Worm (Caenorhabditis elegans) whole organism, early embryonic: ENCODE results near the gene srlf-26.

ENCODE experiments used
- B0310.2 ChIP-seq: sonication (generic microtip); optimal IDR thresholded peaks from 2 replicates; lab custom pipeline; 2016; ENCODE audit warnings: mild to moderate bottlenecking, missing genetic modification characterization, missing compliant biosample characterization
- F13C5.2 ChIP-seq: sonication (generic microtip); optimal IDR thresholded peaks from 2 replicates; lab custom pipeline; 2017; ENCODE audit warnings: mild to moderate bottlenecking, missing genetic modification characterization, inconsistent platforms, missing compliant biosample characterization
- aly-1 ChIP-seq: sonication (generic microtip); optimal IDR thresholded peaks from 2 replicates; lab custom pipeline; 2016; ENCODE audit warnings: missing genetic modification characterization, missing compliant biosample characterization
- ama-1 ChIP-seq: fragments of 150-350 bp; optimal IDR thresholded peaks from 2 replicates; lab custom pipeline; 2014
- ceh-36 ChIP-seq: sonication (generic microtip); optimal IDR thresholded peaks from 2 replicates; lab custom pipeline; 2016; ENCODE audit warnings: missing genetic modification characterization, inconsistent platforms, missing compliant biosample characterization
- ets-7 ChIP-seq: sonication (generic microtip); optimal IDR thresholded peaks from 2 replicates; lab custom pipeline; 2016; ENCODE audit warnings: missing genotype, missing genetic modification characterization, missing compliant biosample characterization
- flt-1 ChIP-seq: fragments of 200-800 bp; sonication (Bioruptor generic); IDR thresholded peaks from 2 replicates; pipeline ENCODE4 v1.3.6; 2022; ENCODE audit warnings: missing genetic modification characterization, missing compliant biosample characterization
- hmbx-1 ChIP-seq: sonication (generic microtip); optimal IDR thresholded peaks from 2 replicates; lab custom pipeline; 2016; ENCODE audit warnings: mild to moderate bottlenecking, missing genetic modification characterization, missing compliant biosample characterization
- hmg-4 ChIP-seq: fragments of 200-800 bp; sonication (Bioruptor generic); optimal IDR thresholded peaks from 2 replicates; lab custom pipeline; 2018; ENCODE audit warnings: mild to moderate bottlenecking, missing genetic modification characterization, missing compliant biosample characterization
- pes-1 ChIP-seq: fragments of 200-800 bp; sonication (Bioruptor generic); IDR thresholded peaks from 2 replicates; pipeline ENCODE4 v1.3.6; 2022; ENCODE audit warnings: missing genetic modification reagents, missing genetic modification characterization, missing compliant biosample characterization
- scrt-1 ChIP-seq: fragments of 200-800 bp; sonication (Bioruptor generic); IDR thresholded peaks from 2 replicates; pipeline ENCODE4 v1.3.6; 2022; ENCODE audit warnings: missing genetic modification characterization, missing compliant biosample characterization
- sea-1 ChIP-seq: fragments of 200-800 bp; sonication (Bioruptor generic); conservative IDR thresholded peaks from 2 replicates; pipeline ENCODE4 v1.3.6; 2022; ENCODE audit warnings: missing genetic modification characterization, missing compliant biosample characterization
- tbx-37 ChIP-seq: fragments of 200-800 bp; sonication (Bioruptor generic); conservative IDR thresholded peaks from 2 replicates; pipeline ENCODE4 v1.3.6; 2022; ENCODE audit warnings: missing genetic modification reagents, missing genetic modification characterization, missing compliant biosample characterization
- tra-4 ChIP-seq: sonication (generic microtip); optimal IDR thresholded peaks from 2 replicates; lab custom pipeline; 2017; ENCODE audit warnings: missing genetic modification characterization, missing compliant biosample characterization

- TF ChIP-seq ceh-36 (tag; lab: Kevin White, UChicago) (no peak), tbx-37 (no peak), sea-1 (GFP tag; lab: Robert Waterston, UW) (no peak), ets-7 (tag; lab: Kevin White, UChicago) (no peak), scrt-1 (GFP tag; lab: Robert Waterston, UW) (no peak), hmg-4 (GFP tag; lab: Kevin White, UChicago) (no peak), ama-1 (no peak), pes-1 (GFP tag; lab: Robert Waterston, UW) (no peak), tra-4 (tag; lab: Kevin White, UChicago) (no peak), F13C5.2 (no peak), aly-1 (tag; lab: Kevin White, UChicago) (no peak), B0310.2 (tag; lab: Kevin White, UChicago) (no peak), hmbx-1 (tag; lab: Kevin White, UChicago) (no peak), flt-1 (GFP tag; lab: Robert Waterston, UW) (no peak)
Measured at ce11 chrIV:13633165-13633564, 45.6 kb upstream of the srlf-26 start, which contains the start of gene fbxa-98.
